Fruit fly (Drosophila melanogaster) whole organism, adult: ENCODE measurements around the gene HisRS.

Experiments
- CG12768 ChIP-seq: fragments of 200-800 bp; sonication (Bioruptor generic); optimal IDR thresholded peaks from 2 replicates; lab custom pipeline; 2017; ENCODE audit warnings: missing biosample characterization, missing genetic modification characterization, mild to moderate bottlenecking, moderate library complexity, missing genetic modification reagents
- pad ChIP-seq: fragments of 200-800 bp; sonication (Bioruptor generic); optimal IDR thresholded peaks from 3 replicates; lab custom pipeline; 2017; ENCODE audit warnings: missing biosample characterization, missing genetic modification characterization, mild to moderate bottlenecking, moderate library complexity, missing genetic modification reagents

DNA sequence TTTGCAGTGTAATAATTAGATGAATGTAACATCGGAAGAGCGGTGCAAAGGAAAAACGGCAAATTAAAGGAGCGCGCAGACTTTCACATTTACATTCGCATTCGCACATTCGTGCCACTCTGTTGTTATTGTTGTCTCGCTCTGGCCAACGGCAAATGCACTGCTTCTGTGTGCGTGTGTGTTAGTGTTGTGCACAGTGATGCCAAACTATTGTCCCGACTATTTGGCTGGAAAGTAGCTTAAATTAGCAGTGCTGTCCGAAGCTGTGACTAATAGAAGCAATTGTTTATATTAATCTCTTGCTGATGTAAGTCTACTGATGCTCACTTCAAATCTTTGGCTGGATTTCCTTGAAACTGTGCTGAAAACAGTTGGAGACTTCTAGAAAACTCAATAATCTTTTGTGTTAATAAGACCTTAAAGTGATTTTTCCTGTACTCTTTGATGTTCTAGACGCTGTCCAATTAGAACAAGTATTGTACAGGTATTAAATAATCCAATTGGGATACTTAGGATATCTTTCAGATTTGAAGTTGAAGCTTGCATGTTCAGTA, 837 bp downstream of the HisRS start:
- TF ChIP-seq pad (GFP tag; lab: Kevin White, UChicago) (peak; percentile 57), CG12768 (GFP tag; lab: Kevin White, UChicago) (no peak)
